Fruit fly (Drosophila melanogaster): ENCODE measurements around the gene CG10405.
A peak's percentile ranks its signal among the peaks of the same experiment; 100 is the strongest.

CG10405 gene

DNA sequence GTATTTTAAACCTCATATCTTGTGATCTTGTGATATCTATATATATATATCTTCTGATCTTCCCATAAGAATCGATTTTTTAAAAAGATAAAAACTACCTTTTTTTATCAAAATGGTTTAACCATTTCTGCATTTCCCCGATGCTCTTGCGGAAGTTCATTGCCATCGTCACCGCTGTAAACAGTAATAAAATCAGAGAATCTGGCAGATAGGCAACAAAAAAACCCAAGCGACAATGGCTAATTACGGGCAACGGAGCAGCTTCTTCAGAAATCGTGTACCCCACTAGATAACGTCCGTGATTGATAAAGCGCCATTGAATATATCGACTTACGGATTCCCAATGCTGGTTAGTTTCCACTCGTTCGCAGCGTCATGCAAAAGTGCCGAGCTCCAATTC lies at the start of gene CG10405:
CG10405 (plus strand) TSS at position 301 of the 400 bp plus-strand sequence.
- TF ChIP-seq gl (tag; optimal IDR thresholded peaks at IDR 0.05) (no peak), CG12605 (GFP tag; IDR thresholded peaks at IDR 0.05) (no peak), Snoo (tag; optimal IDR thresholded peaks at IDR 0.05) (no peak), rn (GFP tag; IDR thresholded peaks at IDR 0.05) (no peak), CG32121 (GFP tag; IDR thresholded peaks at IDR 0.05) (no peak), CG10348 (GFP tag; IDR thresholded peaks at IDR 0.05) (no peak), CG34367 (tag; optimal IDR thresholded peaks at IDR 0.05) (no peak), CG15710 (tag; optimal IDR thresholded peaks at IDR 0.05) (no peak), CG13204 (GFP tag; optimal IDR thresholded peaks at IDR 0.05) (no peak), D1 (tag; optimal IDR thresholded peaks at IDR 0.05) (no peak)

DNA sequence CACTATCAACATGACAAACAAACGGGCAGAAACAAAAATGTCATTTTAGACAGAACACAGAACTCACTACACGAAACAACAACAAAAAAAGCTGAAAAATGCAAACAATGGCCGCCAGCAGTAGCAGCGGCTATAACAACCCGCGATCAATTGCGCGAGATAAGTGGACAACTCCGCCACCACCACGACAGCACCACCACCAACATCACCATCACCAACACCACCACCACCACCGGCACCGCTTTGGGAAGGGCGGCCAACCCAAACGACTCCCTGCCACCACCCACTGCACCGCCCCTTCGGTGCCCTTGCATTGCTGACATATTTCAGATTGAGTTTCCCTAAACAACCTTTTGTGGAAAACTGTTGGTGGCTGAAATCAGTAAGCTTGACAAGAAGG lies 47.7 kb upstream of the CG10405 start:
- no peak for TF ChIP-seq CG9948 (tag; optimal IDR thresholded peaks at IDR 0.05)
- no peak for TF ChIP-seq CG12605 (GFP tag; IDR thresholded peaks at IDR 0.05)
- TF ChIP-seq CG4496 (GFP tag; IDR thresholded peaks at IDR 0.05), result no peak
- no peak for TF ChIP-seq D1 (tag; optimal IDR thresholded peaks at IDR 0.05)
- TF ChIP-seq EcR (GFP tag; optimal IDR thresholded peaks at IDR 0.05), result no peak
- no peak for TF ChIP-seq CG15710 (tag; optimal IDR thresholded peaks at IDR 0.05)

DNA sequence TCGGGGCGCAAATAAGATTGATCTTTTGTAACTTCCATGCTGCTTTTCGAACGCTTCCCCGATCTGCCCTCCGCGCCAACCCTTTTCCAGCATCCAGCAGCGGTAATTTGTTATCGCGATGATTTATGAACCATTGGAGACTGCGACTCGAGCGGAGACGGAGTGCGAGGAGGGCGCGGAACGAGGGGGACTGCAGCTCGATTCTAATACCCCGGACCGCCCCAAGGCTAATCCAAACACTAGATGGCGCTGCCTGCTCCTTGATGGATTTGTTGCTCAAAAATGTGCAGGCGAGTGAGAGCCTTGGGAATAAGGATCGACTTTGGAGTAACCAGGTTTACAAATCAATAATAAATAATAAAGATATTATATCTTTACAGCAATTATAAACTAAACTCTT lies 45.9 kb upstream of the CG10405 start:
- no peak for TF ChIP-seq D1 (tag; optimal IDR thresholded peaks at IDR 0.05)
- no peak for TF ChIP-seq CG9948 (tag; optimal IDR thresholded peaks at IDR 0.05)
- no peak for TF ChIP-seq fd96Ca (GFP tag; IDR thresholded peaks at IDR 0.05)
- TF ChIP-seq Pif1A (GFP tag; optimal IDR thresholded peaks at IDR 0.05), result no peak
- TF ChIP-seq CG15710 (tag; optimal IDR thresholded peaks at IDR 0.05), result no peak
- no peak for TF ChIP-seq CG17806 (tag; optimal IDR thresholded peaks at IDR 0.05)
- TF ChIP-seq rn (GFP tag; IDR thresholded peaks at IDR 0.05), result no peak
- TF ChIP-seq CG8301 (tag; optimal IDR thresholded peaks at IDR 0.05), result no peak
- TF ChIP-seq CG14655 (GFP tag; optimal IDR thresholded peaks at IDR 0.05), result no peak
- no peak for TF ChIP-seq Snoo (tag; optimal IDR thresholded peaks at IDR 0.05)
- TF ChIP-seq CG10348 (GFP tag; IDR thresholded peaks at IDR 0.05), result no peak
- TF ChIP-seq CG8159 (tag; optimal IDR thresholded peaks at IDR 0.05), result no peak
- TF ChIP-seq Ets98B (GFP tag; IDR thresholded peaks at IDR 0.05), result no peak
- no peak for TF ChIP-seq CG13204 (GFP tag; optimal IDR thresholded peaks at IDR 0.05)
- TF ChIP-seq CG4496 (GFP tag; IDR thresholded peaks at IDR 0.05), result no peak
- no peak for TF ChIP-seq CG12605 (GFP tag; IDR thresholded peaks at IDR 0.05)
- no peak for TF ChIP-seq Pif1B (GFP tag; optimal IDR thresholded peaks at IDR 0.05)
- no peak for TF ChIP-seq gl (tag; optimal IDR thresholded peaks at IDR 0.05)
- TF ChIP-seq CG34367 (tag; optimal IDR thresholded peaks at IDR 0.05), result no peak
- no peak for TF ChIP-seq EcR (GFP tag; optimal IDR thresholded peaks at IDR 0.05)

DNA sequence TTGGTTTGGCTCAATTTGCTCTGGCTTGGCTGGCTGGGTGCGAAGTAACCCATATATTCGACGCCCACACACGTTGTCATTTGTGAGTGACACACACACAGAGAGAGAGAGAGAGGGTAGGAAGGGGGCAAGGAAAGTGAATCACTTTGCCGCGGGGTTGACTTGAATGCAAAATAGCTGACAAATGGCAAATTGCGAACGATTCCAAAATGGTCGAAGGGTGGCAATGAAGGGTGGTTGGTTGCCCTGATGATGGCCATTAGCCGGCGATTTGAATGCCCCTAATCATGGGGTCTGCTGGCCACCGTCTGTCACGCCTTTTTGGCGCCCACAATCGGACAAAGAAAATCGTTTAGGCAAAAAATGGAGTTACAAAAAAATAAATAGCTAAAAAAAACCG lies 43.6 kb upstream of the CG10405 start:
- TF ChIP-seq CG12605 (GFP tag; IDR thresholded peaks at IDR 0.05), result no peak
- TF ChIP-seq rn (GFP tag; IDR thresholded peaks at IDR 0.05), result no peak

- no peak for TF ChIP-seq CG32121 (GFP tag; IDR thresholded peaks at IDR 0.05)
- no peak for TF ChIP-seq D1 (tag; optimal IDR thresholded peaks at IDR 0.05)
- TF ChIP-seq Snoo (tag; optimal IDR thresholded peaks at IDR 0.05), result no peak
- TF ChIP-seq Pif1B (GFP tag; optimal IDR thresholded peaks at IDR 0.05), result no peak
- TF ChIP-seq CG17806 (tag; optimal IDR thresholded peaks at IDR 0.05), result no peak
- no peak for TF ChIP-seq rn (GFP tag; IDR thresholded peaks at IDR 0.05)
- TF ChIP-seq CG8159 (tag; optimal IDR thresholded peaks at IDR 0.05), result peak; percentile 71
Measured at dm6 chr3R:16413734-16414133, 40.6 kb upstream of the CG10405 start.

dm6 chr3R:16416508-16416907 lies 37.8 kb upstream of the CG10405 start:
- TF ChIP-seq CG8301 (tag; optimal IDR thresholded peaks at IDR 0.05), result no peak
- no peak for TF ChIP-seq CG34367 (tag; optimal IDR thresholded peaks at IDR 0.05)
- no peak for TF ChIP-seq Pif1B (GFP tag; optimal IDR thresholded peaks at IDR 0.05)
- TF ChIP-seq Snoo (tag; optimal IDR thresholded peaks at IDR 0.05), result no peak

dm6 chr3R:16423323-16423722 lies 31.0 kb upstream of the CG10405 start:
- no peak for TF ChIP-seq D1 (tag; optimal IDR thresholded peaks at IDR 0.05)
- no peak for TF ChIP-seq CG32121 (GFP tag; IDR thresholded peaks at IDR 0.05)
- no peak for TF ChIP-seq fd96Ca (GFP tag; IDR thresholded peaks at IDR 0.05)
- TF ChIP-seq CG8301 (tag; optimal IDR thresholded peaks at IDR 0.05), result no peak
- peak; percentile 17; the same call in 1 of the 2 replicates for TF ChIP-seq CG12605 (GFP tag; IDR thresholded peaks at IDR 0.05)
- no peak for TF ChIP-seq EcR (GFP tag; optimal IDR thresholded peaks at IDR 0.05)
- TF ChIP-seq CG15710 (tag; optimal IDR thresholded peaks at IDR 0.05), result peak; percentile 3
- peak; percentile 10 for TF ChIP-seq CG34367 (tag; optimal IDR thresholded peaks at IDR 0.05)
- no peak for TF ChIP-seq Pif1A (GFP tag; optimal IDR thresholded peaks at IDR 0.05)
- peak; percentile 37 for TF ChIP-seq CG13204 (GFP tag; optimal IDR thresholded peaks at IDR 0.05)
- no peak for TF ChIP-seq CG10348 (GFP tag; IDR thresholded peaks at IDR 0.05)
- TF ChIP-seq CG14655 (GFP tag; optimal IDR thresholded peaks at IDR 0.05), result no peak
- no peak for TF ChIP-seq Ets98B (GFP tag; IDR thresholded peaks at IDR 0.05)
- TF ChIP-seq CG9948 (tag; optimal IDR thresholded peaks at IDR 0.05), result no peak
- peak; percentile 59; the same call in 1 of the 3 replicates for TF ChIP-seq CG4496 (GFP tag; IDR thresholded peaks at IDR 0.05)
- TF ChIP-seq CG8159 (tag; optimal IDR thresholded peaks at IDR 0.05), result peak; percentile 25
- TF ChIP-seq Snoo (tag; optimal IDR thresholded peaks at IDR 0.05), result no peak
- TF ChIP-seq CG17806 (tag; optimal IDR thresholded peaks at IDR 0.05), result no peak
- TF ChIP-seq Pif1B (GFP tag; optimal IDR thresholded peaks at IDR 0.05), result no peak
- TF ChIP-seq gl (tag; optimal IDR thresholded peaks at IDR 0.05), result peak; percentile 55
- TF ChIP-seq rn (GFP tag; IDR thresholded peaks at IDR 0.05), result no peak
